Fruit fly (Drosophila melanogaster) whole organism, embryonic: ENCODE data around the gene fred.

Source experiments
- CG16813 ChIP-seq: fragments of 200-800 bp; sonication (Bioruptor generic); IDR thresholded peaks from 3 replicates; pipeline ENCODE4 v1.3.6; 2022; ENCODE audit warnings: missing biosample characterization, missing genetic modification characterization; ENCODE audit not compliant: partially characterized antibody
- CG16815 ChIP-seq: fragments of 200-800 bp; sonication (Bioruptor generic); optimal IDR thresholded peaks from 3 replicates; lab custom pipeline; 2017; ENCODE audit warnings: missing biosample characterization, mild to moderate bottlenecking, missing genetic modification characterization
- CG3065 ChIP-seq: fragments of 200-800 bp; sonication (Bioruptor generic); optimal IDR thresholded peaks from 2 replicates; lab custom pipeline; 2016; ENCODE audit warnings: missing biosample characterization, missing genetic modification characterization
- CG8281 ChIP-seq: fragments of 200-800 bp; sonication (Bioruptor generic); optimal IDR thresholded peaks from 2 replicates; lab custom pipeline; 2018; ENCODE audit warnings: missing biosample characterization, mild to moderate bottlenecking, missing genetic modification characterization, moderate library complexity
- fru ChIP-seq: fragments of >200 bp; optimal IDR thresholded peaks from 2 replicates; lab custom pipeline; 2017
- fu2 ChIP-seq: fragments of 200-800 bp; sonication (Bioruptor generic); optimal IDR thresholded peaks from 2 replicates; lab custom pipeline; 2016; ENCODE audit warnings: missing biosample characterization, missing genetic modification characterization
- gsb-n ChIP-seq: fragments of 200-800 bp; sonication (Bioruptor generic); optimal IDR thresholded peaks from 3 replicates; lab custom pipeline; 2018; ENCODE audit warnings: missing biosample characterization, mild to moderate bottlenecking, missing genetic modification characterization
- nom ChIP-seq: fragments of 200-800 bp; sonication (Bioruptor generic); optimal IDR thresholded peaks from 2 replicates; lab custom pipeline; 2017; ENCODE audit warnings: missing biosample characterization, missing genetic modification characterization, mild to moderate bottlenecking, moderate library complexity, missing genetic modification reagents

DNA sequence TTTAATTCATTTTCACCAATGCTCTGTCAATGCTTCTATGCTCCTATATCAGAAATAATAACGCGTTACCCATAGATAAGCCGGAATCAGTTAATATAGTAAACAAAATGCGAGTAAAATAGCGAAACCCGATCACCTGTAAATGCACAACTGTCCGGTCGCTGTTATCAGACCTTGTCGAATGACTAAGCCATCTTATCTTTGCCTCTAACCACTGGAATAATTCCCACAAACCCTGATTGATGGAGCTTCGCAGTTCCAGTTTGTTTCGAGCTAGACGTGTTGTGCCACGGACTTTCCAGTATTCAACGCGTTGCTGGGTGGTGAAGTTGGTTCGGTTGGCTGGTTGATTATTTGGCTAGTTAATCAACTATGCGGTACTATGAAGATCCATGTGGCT, 13.2 kb upstream of the fred start, which contains the start of gene CG15422:
- TF ChIP-seq CG16813 (GFP tag; lab: Robert Waterston, UW) (no peak), fru (lab: Kevin White, UChicago) (no peak), gsb-n (no peak), CG3065 (no peak), CG16815 (GFP tag; lab: Kevin White, UChicago) (no peak), CG8281 (no peak), nom (GFP tag; lab: Kevin White, UChicago) (no peak), fu2 (GFP tag; lab: Kevin White, UChicago) (no peak)
